Fruit fly (Drosophila melanogaster): Measurements from ENCODE around the gene Ubc2.

Gene Ubc2

dm6 chr2L:10735923-10736322 lies 31.9 kb downstream of the Ubc2 start, which contains the start of gene Nup107 (continued):
- TF ChIP-seq CG6272 (GFP tag; IDR thresholded peaks at IDR 0.05): peak; percentile 25; the same call in 1 of the 2 replicates
- TF ChIP-seq esg (GFP tag; conservative IDR thresholded peaks at IDR 0.05): no peak
- TF ChIP-seq CG10654 (GFP tag; optimal IDR thresholded peaks at IDR 0.05): no peak
- peak; percentile 29 for TF ChIP-seq stwl (tag; optimal IDR thresholded peaks at IDR 0.05)
- peak; percentile 18 for TF ChIP-seq bab2 (GFP tag; optimal IDR thresholded peaks at IDR 0.05)
- TF ChIP-seq unpg (GFP tag; optimal IDR thresholded peaks at IDR 0.05): peak; percentile 8
- TF ChIP-seq Sin3A (optimal IDR thresholded peaks at IDR 0.05): peak; percentile 62
- TF ChIP-seq BEAF-32 (GFP tag; optimal IDR thresholded peaks at IDR 0.05): peak; percentile 40
- TF ChIP-seq her (GFP tag; optimal IDR thresholded peaks at IDR 0.05): peak; percentile 8
- peak in 1 of 3 experiments; percentile 2 for TF ChIP-seq lola (GFP tag; optimal IDR thresholded peaks at IDR 0.05)
- no peak for TF ChIP-seq CG31441 (GFP tag; IDR thresholded peaks at IDR 0.05)
- TF ChIP-seq NfI (GFP tag; optimal IDR thresholded peaks at IDR 0.05): peak; percentile 29
- TF ChIP-seq CG7786 (GFP tag; optimal IDR thresholded peaks at IDR 0.05): peak; percentile 1
- peak; percentile 8 for TF ChIP-seq pnt (GFP tag; optimal IDR thresholded peaks at IDR 0.05)
- no peak for TF ChIP-seq ems (GFP tag; optimal IDR thresholded peaks at IDR 0.05)
- TF ChIP-seq CG6791 (GFP tag; IDR thresholded peaks at IDR 0.05; ENCODE audit: partially characterized antibody): no peak
- peak; percentile 88 for TF ChIP-seq CG30020 (tag; optimal IDR thresholded peaks at IDR 0.05)
- peak; percentile 30 for TF ChIP-seq CoRest (tag; optimal IDR thresholded peaks at IDR 0.05)
- peak; percentile 3 for TF ChIP-seq CG3065 (GFP tag; optimal IDR thresholded peaks at IDR 0.05)
- TF ChIP-seq CG7839 (tag; optimal IDR thresholded peaks at IDR 0.05): no peak
- TF ChIP-seq CG12659 (GFP tag; optimal IDR thresholded peaks at IDR 0.05): peak; percentile 14
- TF ChIP-seq CG18764 (GFP tag; optimal IDR thresholded peaks at IDR 0.05): peak; percentile 37
- TF ChIP-seq E2f1 (GFP tag; IDR thresholded peaks at IDR 0.05): 0 out of 2 replicates have a peak, but pooled peaks have one; percentile 32
- 0 out of 2 replicates have a peak, but pooled peaks have one; percentile 15 for TF ChIP-seq CG14441 (GFP tag; IDR thresholded peaks at IDR 0.05)
- TF ChIP-seq gfzf (GFP tag; optimal IDR thresholded peaks at IDR 0.05): peak; percentile 87
- no peak for TF ChIP-seq ham (GFP tag; IDR thresholded peaks at IDR 0.05)
- no peak for TF ChIP-seq CkIIα-i1 (GFP tag; IDR thresholded peaks at IDR 0.05)
- peak; percentile 18 for TF ChIP-seq Hsf (GFP tag; optimal IDR thresholded peaks at IDR 0.05)
- peak; percentile 18 for TF ChIP-seq nerfin-1 (tag; optimal IDR thresholded peaks at IDR 0.05)
- peak; percentile 72 for TF ChIP-seq Med (GFP tag)
- TF ChIP-seq CG4617 (GFP tag; optimal IDR thresholded peaks at IDR 0.05; ENCODE audit: borderline replicate concordance): peak; percentile 22

- TF ChIP-seq CG3065 (GFP tag; optimal IDR thresholded peaks at IDR 0.05) (no peak), CG10462 (GFP tag; optimal IDR thresholded peaks at IDR 0.05) (no peak), sd (tag; optimal IDR thresholded peaks at IDR 0.05) (no peak), Dp (GFP tag; optimal IDR thresholded peaks at IDR 0.05) (peak; percentile 46), cato (GFP tag; optimal IDR thresholded peaks at IDR 0.05; ENCODE audit: borderline replicate concordance) (no peak), CG13287 (GFP tag; IDR thresholded peaks at IDR 0.05; ENCODE audit: partially characterized antibody) (peak; percentile 92), dati (GFP tag; IDR thresholded peaks at IDR 0.05) (no peak), trem (tag; optimal IDR thresholded peaks at IDR 0.05) (peak; percentile 72), CG10209 (GFP tag; optimal IDR thresholded peaks at IDR 0.05) (peak; percentile 78), B-H2 (GFP tag; optimal IDR thresholded peaks at IDR 0.05) (peak; percentile 23), CG17912 (GFP tag; optimal IDR thresholded peaks at IDR 0.05) (no peak), Deaf1 (tag; optimal IDR thresholded peaks at IDR 0.05) (no peak), cas (GFP tag; IDR thresholded peaks at IDR 0.05) (no peak), B-H1 (GFP tag; IDR thresholded peaks at IDR 0.05) (no peak), CG31441 (GFP tag; IDR thresholded peaks at IDR 0.05) (no peak; the same call in none of the 2 replicates), CkIIα-i1 (GFP tag; IDR thresholded peaks at IDR 0.05) (no peak), CG9797 (GFP tag; optimal IDR thresholded peaks at IDR 0.05) (no peak), lola (GFP tag; optimal IDR thresholded peaks at IDR 0.05) (peak in 1 of 3 experiments; percentile 50), seq (GFP tag; IDR thresholded peaks at IDR 0.05) (no peak), CG34224 (GFP tag; IDR thresholded peaks at IDR 0.05; ENCODE audit: partially characterized antibody) (peak; percentile 81), sens-2 (GFP tag; IDR thresholded peaks at IDR 0.05) (no peak), HLH4C (GFP tag; IDR thresholded peaks at IDR 0.05; ENCODE audit: partially characterized antibody) (peak; percentile 86), CG9437 (GFP tag; optimal IDR thresholded peaks at IDR 0.05) (no peak), E2f1 (GFP tag; IDR thresholded peaks at IDR 0.05) (no peak)
These were observed 35.4 kb downstream of the Ubc2 start, which contains the start of the genes EMC3 and Dpy-30L1 for dm6 chr2L:10732343-10732808. TSS of gene EMC3 (minus strand) at chr2L:10732423. TSS of gene Dpy-30L1 (plus strand) at chr2L:10732653.

All from whole organism, embryonic.